Worm (Caenorhabditis elegans) whole organism, midembryonic: Measurements from ENCODE around the gene srt-8.

Experiments used
- T22C8.4 ChIP-seq: fragments of 200-800 bp; sonication (Bioruptor generic); IDR thresholded peaks from 2 replicates; pipeline ENCODE4 v1.3.6; 2022; ENCODE audit warnings: missing genetic modification characterization, missing compliant biosample characterization
- cog-1 ChIP-seq: sonication (generic microtip); optimal IDR thresholded peaks from 2 replicates; lab custom pipeline; 2016; ENCODE audit warnings: missing genetic modification characterization, missing compliant biosample characterization
- med-1 ChIP-seq: sonication (generic microtip); optimal IDR thresholded peaks from 2 replicates; lab custom pipeline; 2017; ENCODE audit warnings: missing genetic modification characterization, mild to moderate bottlenecking, missing compliant biosample characterization, antibody characterized with exemption, missing genetic modification reagents; ENCODE audit not compliant: insufficient read depth
- ztf-23 ChIP-seq: fragments of 200-800 bp; sonication (Bioruptor generic); IDR thresholded peaks from 2 replicates; pipeline ENCODE4 v1.3.6; 2022; ENCODE audit warnings: missing genetic modification reagents, missing genetic modification characterization, missing compliant biosample characterization

- TF ChIP-seq ztf-23: no peak
- TF ChIP-seq cog-1 (tag; lab: Kevin White, UChicago): no peak
- no peak for TF ChIP-seq T22C8.4 (GFP tag; lab: Robert Waterston, UW)
- TF ChIP-seq med-1 (GFP tag; lab: Kevin White, UChicago): no peak
These were observed 42.4 kb downstream of the srt-8 start, which contains the start of gene tat-6 for ce11 chrV:3128803-3129202.
